Fruit fly (Drosophila melanogaster): ENCODE measurements around the gene crm.

crm gene

dm6 chrX:2713776-2714175 is 24.8 kb downstream of the crm start, which contains the start of the genes CG2685 and CG2694:
Gene CG2685 (minus strand): TSS chrX:2713960.
Gene CG2694 (plus strand): TSS chrX:2714079.
- no peak for TF ChIP-seq noc (tag; optimal IDR thresholded peaks at IDR 0.05)

dm6 chrX:2708156-2708734 is 30.3 kb downstream of the crm start, which contains the start of gene CG2681:
Gene CG2681 (plus strand): TSS chrX:2708684.
- no peak for TF ChIP-seq noc (tag; optimal IDR thresholded peaks at IDR 0.05)

dm6 chrX:2707377-2708090 is 31.0 kb downstream of the crm start, which contains the start of gene CG2680:
Gene CG2680 (minus strand): TSS chrX:2707427.
- no peak for TF ChIP-seq noc (tag; optimal IDR thresholded peaks at IDR 0.05)

- TF ChIP-seq noc (tag; optimal IDR thresholded peaks at IDR 0.05), result no peak
These were observed 34.3 kb downstream of the crm start, which contains the start of gene eIF2Bbeta for dm6 chrX:2704134-2704773. Gene eIF2Bbeta (plus strand): TSS chrX:2704571.

dm6 chrX:2703693-2704092 is 34.9 kb downstream of the crm start, which contains the start of gene Ugalt:
Gene Ugalt (minus strand): TSS chrX:2703852.
- peak; percentile 100 for TF ChIP-seq noc (tag; optimal IDR thresholded peaks at IDR 0.05)

dm6 chrX:2698064-2698894 is 40.3 kb downstream of the crm start, which contains the start of the genes Spg7 and Lint-O:
Gene Spg7 (minus strand): TSS chrX:2698211.
Gene Lint-O (plus strand): TSS chrX:2698701.
- no peak for TF ChIP-seq noc (tag; optimal IDR thresholded peaks at IDR 0.05)

dm6 chrX:2693786-2694185 is 44.8 kb downstream of the crm start, which contains the start of gene dyw:
Gene dyw (minus strand): TSS chrX:2693886.
- TF ChIP-seq noc (tag; optimal IDR thresholded peaks at IDR 0.05), result no peak

- no peak for TF ChIP-seq noc (tag; optimal IDR thresholded peaks at IDR 0.05)
These were observed 48.2 kb downstream of the crm start for dm6 chrX:2690376-2690775.

- TF ChIP-seq noc (tag; optimal IDR thresholded peaks at IDR 0.05), result no peak
These were observed 51.6 kb downstream of the crm start for dm6 chrX:2686930-2687329.

- TF ChIP-seq noc (tag; optimal IDR thresholded peaks at IDR 0.05), result no peak
These were observed 53.0 kb downstream of the crm start, which contains the start of gene per for dm6 chrX:2685580-2685979. Gene per (plus strand): TSS chrX:2685580.

dm6 chrX:2685022-2685421 is 53.6 kb downstream of the crm start:
- TF ChIP-seq noc (tag; optimal IDR thresholded peaks at IDR 0.05), result no peak

dm6 chrX:2684442-2684841 is 54.1 kb downstream of the crm start:
- TF ChIP-seq noc (tag; optimal IDR thresholded peaks at IDR 0.05), result no peak

All from whole organism, larva.